Worm (Caenorhabditis elegans) whole organism, early embryonic: ENCODE measurements around the gene srh-292.

Experiments used
- ets-7 ChIP-seq: sonication (generic microtip); optimal IDR thresholded peaks from 2 replicates; lab custom pipeline; 2016; ENCODE audit warnings: missing genotype, missing genetic modification characterization, missing compliant biosample characterization
- hmg-4 ChIP-seq: fragments of 200-800 bp; sonication (Bioruptor generic); optimal IDR thresholded peaks from 2 replicates; lab custom pipeline; 2018; ENCODE audit warnings: mild to moderate bottlenecking, missing genetic modification characterization, missing compliant biosample characterization
- hnd-1 ChIP-seq: sonication (generic microtip); optimal IDR thresholded peaks from 2 replicates; lab custom pipeline; 2016; ENCODE audit warnings: missing genetic modification characterization, missing compliant biosample characterization
- pes-1 ChIP-seq: fragments of 200-800 bp; sonication (Bioruptor generic); IDR thresholded peaks from 2 replicates; pipeline ENCODE4 v1.3.6; 2022; ENCODE audit warnings: missing genetic modification reagents, missing genetic modification characterization, missing compliant biosample characterization

DNA sequence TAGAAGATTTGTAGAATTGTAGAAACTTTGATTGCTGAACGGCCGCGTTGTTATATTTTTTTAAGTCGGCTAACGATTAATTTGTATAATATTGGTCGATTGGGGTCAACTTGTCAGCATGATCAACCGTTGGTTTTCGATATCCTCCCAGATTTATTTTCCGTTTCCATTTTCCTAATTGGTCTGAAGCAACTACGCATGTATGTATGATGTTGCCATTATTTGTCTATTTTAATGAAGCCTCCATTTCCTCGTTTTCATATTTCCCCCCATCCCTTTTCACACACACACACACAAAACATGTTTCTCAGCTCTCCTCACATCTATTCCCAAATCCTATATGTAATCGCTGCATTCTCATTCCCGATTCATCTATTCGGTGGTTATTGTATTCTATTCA, 2.0 kb upstream of the srh-292 start, which contains the start of gene srh-287:
- no peak for TF ChIP-seq ets-7
- TF ChIP-seq pes-1 (GFP tag; lab: Robert Waterston, UW) = no peak
- TF ChIP-seq hmg-4 (GFP tag; lab: Kevin White, UChicago) = no peak
- TF ChIP-seq hnd-1 = no peak
